Fruit fly (Drosophila melanogaster): ENCODE data around the gene bbg.

Gene bbg

dm6 chr3L:14381523-14381922, 154.6 kb downstream of the bbg start, which contains the start of gene CG43120:
Gene CG43120, plus strand, starts transcription at chr3L:14381913.
- TF ChIP-seq fkh (GFP tag; optimal IDR thresholded peaks at IDR 0.05) (no peak), pdm3 (GFP tag; optimal IDR thresholded peaks at IDR 0.05) (no peak), CG8319 (GFP tag; optimal IDR thresholded peaks at IDR 0.05) (no peak), CG3032 (tag; optimal IDR thresholded peaks at IDR 0.05) (no peak), Eip75B (GFP tag; optimal IDR thresholded peaks at IDR 0.05) (peak; percentile 1), Ets21C (GFP tag; optimal IDR thresholded peaks at IDR 0.05) (no peak), dac (GFP tag; optimal IDR thresholded peaks at IDR 0.05) (no peak), CG6276 (GFP tag; optimal IDR thresholded peaks at IDR 0.05) (no peak), Sox14 (GFP tag; optimal IDR thresholded peaks at IDR 0.05) (peak; percentile 20), CG11902 (GFP tag; optimal IDR thresholded peaks at IDR 0.05) (no peak), CG6163 (GFP tag; IDR thresholded peaks at IDR 0.05) (no peak), Eip78C (GFP tag) (no peak), vri (GFP tag; optimal IDR thresholded peaks at IDR 0.05) (peak; percentile 12), Smox (GFP tag; optimal IDR thresholded peaks at IDR 0.05) (peak; percentile 49), Hr39 (GFP tag; optimal IDR thresholded peaks at IDR 0.05) (peak; percentile 43), Hr38 (GFP tag; optimal IDR thresholded peaks at IDR 0.05) (no peak), Met (GFP tag; optimal IDR thresholded peaks at IDR 0.05) (no peak), CG10631 (GFP tag; optimal IDR thresholded peaks at IDR 0.05) (no peak), Blimp-1 (GFP tag; optimal IDR thresholded peaks at IDR 0.05) (no peak), CG34406 (GFP tag; optimal IDR thresholded peaks at IDR 0.05) (no peak), Gug (GFP tag; IDR thresholded peaks at IDR 0.05) (no peak), CG11762 (GFP tag; optimal IDR thresholded peaks at IDR 0.05; ENCODE audit: insufficient read depth) (no peak), CG8119 (GFP tag; IDR thresholded peaks at IDR 0.05) (0 out of 3 replicates have a peak, but pooled peaks have one; percentile 19), topi (GFP tag; optimal IDR thresholded peaks at IDR 0.05) (peak; percentile 7), CG32006 (GFP tag; optimal IDR thresholded peaks at IDR 0.05) (peak; percentile 2), Sox102F (GFP tag; optimal IDR thresholded peaks at IDR 0.05) (peak; percentile 30), esn (GFP tag; optimal IDR thresholded peaks at IDR 0.05) (peak; percentile 47), net (GFP tag; optimal IDR thresholded peaks at IDR 0.05) (no peak), OdsH (GFP tag; optimal IDR thresholded peaks at IDR 0.05) (peak; percentile 16), Lpt (GFP tag; optimal IDR thresholded peaks at IDR 0.05) (no peak), CG4318 (GFP tag; optimal IDR thresholded peaks at IDR 0.05) (no peak), cyc (GFP tag; optimal IDR thresholded peaks at IDR 0.05) (peak; percentile 15), CG11294 (GFP tag; IDR thresholded peaks at IDR 0.05) (no peak), CG1621 (tag; optimal IDR thresholded peaks at IDR 0.05) (no peak), lz (GFP tag; optimal IDR thresholded peaks at IDR 0.05) (peak; percentile 9), fd59A (GFP tag; optimal IDR thresholded peaks at IDR 0.05) (no peak), Sox15 (GFP tag; optimal IDR thresholded peaks at IDR 0.05) (no peak), svp (GFP tag) (peak; percentile 71), salr (GFP tag; optimal IDR thresholded peaks at IDR 0.05) (no peak), CG31627 (GFP tag; optimal IDR thresholded peaks at IDR 0.05) (peak; percentile 35), CG8632 (GFP tag; optimal IDR thresholded peaks at IDR 0.05) (peak; percentile 10)

dm6 chr3L:14375863-14376262, 160.2 kb downstream of the bbg start:
- TF ChIP-seq dsx (GFP tag; optimal IDR thresholded peaks at IDR 0.05; ENCODE audit: poor library complexity, severe bottlenecking) (peak; percentile 90), CG8119 (GFP tag; IDR thresholded peaks at IDR 0.05) (no peak), CG6808 (GFP tag; optimal IDR thresholded peaks at IDR 0.05) (no peak)

Measured in whole organism, prepupa.